Fruit fly (Drosophila melanogaster) whole organism: Measurements from ENCODE around the gene polybromo.

Experiments
- CG8478 ChIP-seq: fragments of >200 bp; optimal IDR thresholded peaks from 2 replicates; lab custom pipeline; 2018; ENCODE audit warnings: inconsistent platforms
- Dll ChIP-seq: fragments of >200 bp; optimal IDR thresholded peaks from 2 replicates; lab custom pipeline; 2017
- psq ChIP-seq: fragments of >200 bp; optimal IDR thresholded peaks from 2 replicates; lab custom pipeline; 2017

- TF ChIP-seq Dll (lab: Kevin White, UChicago) (no peak), CG8478 (lab: Kevin White, UChicago) (no peak), psq (lab: Kevin White, UChicago) (no peak)
Measured at dm6 chr3R:24812394-24812793, 7.3 kb upstream of the polybromo start.
